ENCODE assay signal across 5 worm cellular contexts in the genomic region with DNA sequence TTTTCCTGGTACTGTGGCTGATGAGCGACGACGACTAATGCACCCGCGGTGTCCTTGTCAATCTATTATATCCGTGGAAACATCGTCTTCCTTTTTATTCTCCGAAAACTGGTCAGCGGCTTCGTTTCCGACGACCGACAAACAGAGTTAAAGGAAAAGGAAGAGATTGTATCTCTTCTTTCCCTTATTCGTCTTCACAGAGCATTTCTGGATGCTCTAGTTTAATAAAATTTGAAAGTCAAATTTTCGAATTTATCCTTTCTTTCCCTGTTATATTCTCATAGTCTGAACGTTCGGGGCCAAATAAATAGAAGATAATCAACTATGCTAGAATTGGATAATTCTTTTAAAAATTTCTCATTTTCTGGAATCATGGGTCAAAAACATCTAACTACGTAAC.
TF ChIP-seq lines count a peak whose summit lies in the region.

No protein-coding gene starts in this region.

TF ChIP-seq in whole organism, L1 larva, 84 proteins besides CTCF, POLR2A, EP300 and RAD21:
- TF ChIP-seq sup-37 (GFP tag; optimal IDR thresholded peaks at IDR 0.05; lab: Kevin White, UChicago): no peak
- no peak for TF ChIP-seq Y116A8C.19 (tag; optimal IDR thresholded peaks at IDR 0.05; lab: Kevin White, UChicago; ENCODE audit: borderline replicate concordance)
- TF ChIP-seq ets-5 (GFP tag; IDR thresholded peaks at IDR 0.05; lab: Robert Waterston, UW): no peak
- TF ChIP-seq lin-14 (GFP tag; optimal IDR thresholded peaks at IDR 0.05; lab: Kevin White, UChicago): peak; percentile 7
- TF ChIP-seq C34B4.2 (tag; optimal IDR thresholded peaks at IDR 0.05; lab: Kevin White, UChicago): no peak
- peak; percentile 44 for TF ChIP-seq blmp-1 (tag; optimal IDR thresholded peaks at IDR 0.05; lab: Kevin White, UChicago)
- no peak for TF ChIP-seq fos-1 (tag; optimal IDR thresholded peaks at IDR 0.05; lab: Kevin White, UChicago)

TF ChIP-seq in whole organism, L3 larva, 47 proteins besides CTCF, POLR2A, EP300 and RAD21:
- TF ChIP-seq hmg-11 (tag; optimal IDR thresholded peaks at IDR 0.05; lab: Kevin White, UChicago): peak; percentile 2
- no peak for TF ChIP-seq ZK546.5 (tag; optimal IDR thresholded peaks at IDR 0.05; lab: Kevin White, UChicago)
- no peak for TF ChIP-seq ama-1 (optimal IDR thresholded peaks at IDR 0.05; lab: Kevin White, UChicago)

TF ChIP-seq in whole organism, L4 larva, 104 proteins besides CTCF, POLR2A, EP300 and RAD21:
- TF ChIP-seq aha-1 (tag; lab: Kevin White, UChicago) (peak; percentile 82), saeg-2 (GFP tag; IDR thresholded peaks at IDR 0.05; lab: Robert Waterston, UW) (no peak)
TF ChIP-seq in whole organism, L4 larva: peak in this region for 1.

TF ChIP-seq in whole organism, late embryonic, 69 proteins besides CTCF, POLR2A, EP300 and RAD21:
- TF ChIP-seq pha-4 (tag; optimal IDR thresholded peaks at IDR 0.05; lab: Kevin White, UChicago) (no peak), ceh-2 (tag; optimal IDR thresholded peaks at IDR 0.05; lab: Kevin White, UChicago) (no peak), ref-2 (tag; optimal IDR thresholded peaks at IDR 0.05; lab: Kevin White, UChicago) (no peak), sox-2 (GFP tag; IDR thresholded peaks at IDR 0.05; lab: Robert Waterston, UW) (no peak), unc-3 (GFP tag; conservative IDR thresholded peaks at IDR 0.05; lab: Robert Waterston, UW) (no peak), unc-3 (tag; optimal IDR thresholded peaks at IDR 0.05; lab: Kevin White, UChicago) (no peak), unc-42 (tag; optimal IDR thresholded peaks at IDR 0.05; lab: Kevin White, UChicago) (peak; percentile 52), unc-86 (tag; optimal IDR thresholded peaks at IDR 0.05; lab: Kevin White, UChicago) (no peak), pag-3 (tag; optimal IDR thresholded peaks at IDR 0.05; lab: Kevin White, UChicago; ENCODE audit: borderline replicate concordance) (no peak)

TF ChIP-seq in whole organism, mixed stage, embryonic, 35 proteins besides CTCF, POLR2A, EP300 and RAD21:
- TF ChIP-seq ces-1 (GFP tag; optimal IDR thresholded peaks at IDR 0.05; lab: Kevin White, UChicago): peak; percentile 78
- TF ChIP-seq bed-3 (GFP tag; optimal IDR thresholded peaks at IDR 0.05; lab: Kevin White, UChicago): no peak
TF ChIP-seq in whole organism, mixed stage, embryonic: peak in this region for 1.

Comparison
In these comparisons a context has a peak if more than half of its experiments do, and no peak if none do; other contexts are left out.
1. Of the 29 proteins assayed by ChIP-seq in both whole organism, L4 larva and whole organism, L1 larva: peak only in whole organism, L4 larva: aha-1; only in whole organism, L1 larva: none; in both: none; in neither: 28.